Worm (Caenorhabditis elegans) whole organism, L4/young adult: ENCODE results near the gene grdn-1.

Experiments
- W03F9.2 ChIP-seq: fragments of 150-350 bp; optimal IDR thresholded peaks from 2 replicates; lab custom pipeline; 2014; ENCODE audit warnings: missing biosample characterization, missing genetic modification characterization
- dao-5 ChIP-seq: sonication (generic microtip); optimal IDR thresholded peaks from 2 replicates; lab custom pipeline; 2016; ENCODE audit warnings: missing genotype, missing genetic modification characterization, moderate library complexity, missing compliant biosample characterization
- him-1 ChIP-seq: sonication (generic microtip); optimal IDR thresholded peaks from 2 replicates; lab custom pipeline; 2016; ENCODE audit warnings: missing genotype, missing genetic modification reagents, missing genetic modification characterization, missing compliant biosample characterization

ce11 chrV:18628907-18629306 lies 36.4 kb downstream of the grdn-1 start:
- TF ChIP-seq W03F9.2 (no peak), dao-5 (no peak), him-1 (tag; lab: Kevin White, UChicago) (no peak)
